Worm (Caenorhabditis elegans): ENCODE results near the gene rpl-32.

ce11 chrII:9074492-9074891, 17.6 kb upstream of the rpl-32 start:
- TF ChIP-seq F37D6.2 (tag; optimal IDR thresholded peaks at IDR 0.05) (no peak), fkh-10 (GFP tag; optimal IDR thresholded peaks at IDR 0.05) (no peak), nhr-237 (tag; optimal IDR thresholded peaks at IDR 0.05) (no peak), ceh-82 (tag; optimal IDR thresholded peaks at IDR 0.05) (no peak), F26F4.8 (GFP tag; conservative IDR thresholded peaks at IDR 0.05) (no peak), unc-62 (GFP tag; optimal IDR thresholded peaks at IDR 0.05 in 1 of 2) (peak in 1 of 2 experiments; percentile 97), unc-62 (tag; optimal IDR thresholded peaks at IDR 0.05) (no peak), fos-1 (tag; optimal IDR thresholded peaks at IDR 0.05) (no peak), aly-2 (tag; optimal IDR thresholded peaks at IDR 0.05) (no peak), nhr-77 (tag; optimal IDR thresholded peaks at IDR 0.05) (no peak), egl-27 (tag; optimal IDR thresholded peaks at IDR 0.05) (no peak), lin-13 (GFP tag; optimal IDR thresholded peaks at IDR 0.05) (no peak), nhr-76 (tag; optimal IDR thresholded peaks at IDR 0.05) (no peak), mep-1 (tag; optimal IDR thresholded peaks at IDR 0.05) (no peak), spr-1 (tag; optimal IDR thresholded peaks at IDR 0.05) (no peak)

Measured in whole organism, L4 larva.